Fruit fly (Drosophila melanogaster): Measurements from ENCODE around the gene CG14086.

The CG14086 gene

DNA sequence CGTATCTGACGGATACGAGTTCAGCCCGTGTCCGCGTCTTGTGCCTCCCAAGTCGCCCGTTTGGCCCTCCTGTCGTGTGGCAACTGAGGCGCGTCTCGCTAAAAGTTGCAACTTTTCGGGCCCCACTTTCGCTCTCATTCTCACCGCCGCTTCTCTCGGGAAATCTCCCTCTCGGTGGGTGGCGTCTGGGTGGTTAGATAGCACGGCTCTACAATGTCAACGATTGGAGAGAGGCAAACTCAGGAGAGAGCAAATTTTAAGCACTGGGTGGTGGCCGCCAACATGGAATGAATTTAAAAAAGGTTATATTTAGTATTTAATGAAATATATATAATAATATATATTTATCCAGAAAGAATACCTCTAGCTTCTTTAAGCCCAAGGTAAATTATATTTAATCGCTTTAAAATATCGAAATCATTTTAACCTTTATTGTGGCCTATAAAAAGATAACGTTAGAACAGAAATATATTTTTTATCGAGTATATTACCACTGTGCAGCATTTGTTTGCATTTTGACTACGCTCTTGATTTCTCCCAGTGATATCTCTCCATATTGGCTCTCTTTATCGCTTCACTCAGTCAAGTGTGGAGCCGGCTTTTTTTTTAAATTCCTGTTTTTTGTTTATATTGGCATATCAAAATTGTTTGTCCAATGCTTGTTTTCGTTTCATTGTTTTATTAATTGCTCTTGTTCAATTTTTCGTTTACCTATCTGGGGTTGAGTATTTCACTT, 17.0 kb downstream of the CG14086 start, which contains the start of gene Gbs-76A (continued):
- TF ChIP-seq cg (GFP tag; optimal IDR thresholded peaks at IDR 0.05) (no peak), Oaz (GFP tag; IDR thresholded peaks at IDR 0.05) (peak; percentile 42; the same call in 1 of the 2 replicates), ems (GFP tag; optimal IDR thresholded peaks at IDR 0.05) (no peak), chm (GFP tag; IDR thresholded peaks at IDR 0.05) (no peak; the same call in 1 of the 2 replicates), Taf1 (GFP tag; IDR thresholded peaks at IDR 0.05) (peak; percentile 63), sqz (GFP tag; optimal IDR thresholded peaks at IDR 0.05) (peak; percentile 58), ind (GFP tag; optimal IDR thresholded peaks at IDR 0.05) (peak; percentile 70), CG10431 (GFP tag; optimal IDR thresholded peaks at IDR 0.05) (peak; percentile 78), CG4328 (GFP tag; optimal IDR thresholded peaks at IDR 0.05) (peak; percentile 85), Nf-YC (tag; optimal IDR thresholded peaks at IDR 0.05) (peak; percentile 81), ewg (GFP tag; optimal IDR thresholded peaks at IDR 0.05) (peak; percentile 65), Hmr (GFP tag; optimal IDR thresholded peaks at IDR 0.05) (peak; percentile 90), CG6254 (GFP tag; optimal IDR thresholded peaks at IDR 0.05) (peak; percentile 79), CG4854 (GFP tag; optimal IDR thresholded peaks at IDR 0.05) (no peak), CG14050 (GFP tag; IDR thresholded peaks at IDR 0.05) (peak; percentile 69), CG18476 (GFP tag; optimal IDR thresholded peaks at IDR 0.05) (peak; percentile 12), lola (GFP tag; optimal IDR thresholded peaks at IDR 0.05) (peak in 1 of 3 experiments; percentile 64), CG31365 (tag; optimal IDR thresholded peaks at IDR 0.05) (no peak), az2 (GFP tag; optimal IDR thresholded peaks at IDR 0.05) (peak; percentile 58), CG7556 (GFP tag; optimal IDR thresholded peaks at IDR 0.05) (peak; percentile 90), CG3163 (GFP tag; optimal IDR thresholded peaks at IDR 0.05) (no peak), CG11456 (GFP tag; IDR thresholded peaks at IDR 0.05) (no peak), cad (GFP tag; optimal IDR thresholded peaks at IDR 0.05) (no peak), pnt (GFP tag; optimal IDR thresholded peaks at IDR 0.05) (no peak), croc (GFP tag; conservative IDR thresholded peaks at IDR 0.05) (peak; percentile 73), CG9817 (tag; optimal IDR thresholded peaks at IDR 0.05) (peak; percentile 74), CG6175 (GFP tag; IDR thresholded peaks at IDR 0.05) (peak; percentile 61; the same call in 2 of the 3 replicates), CG2116 (GFP tag; optimal IDR thresholded peaks at IDR 0.05) (peak; percentile 36), CG10267 (tag; optimal IDR thresholded peaks at IDR 0.05) (peak; percentile 76), pros (GFP tag; optimal IDR thresholded peaks at IDR 0.05) (no peak), Dad (GFP tag; optimal IDR thresholded peaks at IDR 0.05) (no peak), CG11085 (GFP tag; IDR thresholded peaks at IDR 0.05) (no peak), Spps (tag; optimal IDR thresholded peaks at IDR 0.05) (no peak), wor (GFP tag; IDR thresholded peaks at IDR 0.05) (peak; percentile 59), CG9215 (GFP tag; IDR thresholded peaks at IDR 0.05) (peak; percentile 70), CG1024 (GFP tag; IDR thresholded peaks at IDR 0.05) (no peak), CG2678 (tag; optimal IDR thresholded peaks at IDR 0.05) (peak; percentile 96), NFAT (GFP tag; IDR thresholded peaks at IDR 0.05) (0 out of 2 replicates have a peak, but pooled peaks have one; percentile 6), CG8765 (GFP tag; IDR thresholded peaks at IDR 0.05) (no peak), CG10979 (tag; optimal IDR thresholded peaks at IDR 0.05) (peak; percentile 87), peb (GFP tag; IDR thresholded peaks at IDR 0.05) (no peak), pzg (GFP tag; optimal IDR thresholded peaks at IDR 0.05) (no peak), Atf3 (GFP tag; optimal IDR thresholded peaks at IDR 0.05) (no peak), CG6654 (GFP tag; optimal IDR thresholded peaks at IDR 0.05) (peak; percentile 51), inv (GFP tag; IDR thresholded peaks at IDR 0.05; ENCODE audit: partially characterized antibody) (peak; percentile 59), Sry-δ (GFP tag; optimal IDR thresholded peaks at IDR 0.05) (no peak), vfl (GFP tag; optimal IDR thresholded peaks at IDR 0.05) (no peak), D19A (tag; optimal IDR thresholded peaks at IDR 0.05) (peak; percentile 79), CG18619 (GFP tag; optimal IDR thresholded peaks at IDR 0.05) (peak; percentile 85), Ada2b (GFP tag; IDR thresholded peaks at IDR 0.05) (peak; percentile 76)

Data from whole organism, embryonic.